Fruit fly (Drosophila melanogaster): Measurements from ENCODE around the gene dl.

The dl gene

DNA sequence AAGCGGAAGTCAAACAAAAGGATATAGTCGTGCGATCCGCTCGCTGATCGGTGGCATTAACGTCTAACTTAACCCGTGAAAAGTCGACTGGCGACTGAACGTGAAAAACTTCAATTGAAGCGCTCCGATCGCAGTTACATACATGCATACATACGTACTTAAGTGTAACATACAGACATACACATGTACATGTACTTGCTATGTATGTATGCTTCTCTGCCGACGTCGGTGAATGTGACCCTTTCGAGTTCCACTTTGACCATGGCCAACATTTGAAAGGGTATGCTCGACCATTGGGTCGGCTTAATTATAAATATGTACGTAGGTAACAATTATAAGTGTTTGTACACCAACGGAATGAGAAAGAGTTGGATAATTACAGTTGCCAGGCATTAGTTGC lies 46.9 kb upstream of the dl start, which contains the start of gene qua:
Gene qua, minus strand, starts transcription at position 101 of the 400 bp plus-strand sequence.
- no peak for TF ChIP-seq sage (GFP tag; optimal IDR thresholded peaks at IDR 0.05)
- TF ChIP-seq Sp1 (GFP tag; optimal IDR thresholded peaks at IDR 0.05): no peak
- TF ChIP-seq psq (GFP tag; optimal IDR thresholded peaks at IDR 0.05): no peak

DNA sequence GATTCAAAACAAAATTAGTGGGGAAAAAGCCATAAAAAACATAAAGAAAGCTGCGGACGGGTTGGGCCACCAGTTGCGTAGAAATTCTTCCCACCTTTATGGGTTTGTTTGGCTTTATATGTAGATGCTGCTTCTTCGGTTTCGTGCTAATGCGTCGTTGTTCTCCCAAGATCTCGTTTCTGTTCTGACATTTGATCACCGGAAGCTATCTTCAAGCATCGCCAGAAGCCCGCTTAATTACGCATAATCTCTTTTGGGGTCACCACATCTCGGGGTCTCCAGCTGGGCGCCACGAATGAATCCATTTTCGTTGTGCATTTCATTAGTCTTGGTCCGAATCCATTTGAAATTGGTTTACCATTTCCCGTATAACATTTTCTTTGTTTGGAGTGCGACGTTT lies 45.6 kb upstream of the dl start:
- no peak for TF ChIP-seq brk (GFP tag; optimal IDR thresholded peaks at IDR 0.05)
- TF ChIP-seq Vsx2 (GFP tag; optimal IDR thresholded peaks at IDR 0.05; ENCODE audit: partially characterized antibody): no peak
- no peak for TF ChIP-seq ey (GFP tag; optimal IDR thresholded peaks at IDR 0.05)
- TF ChIP-seq Myc (optimal IDR thresholded peaks at IDR 0.05): no peak
- TF ChIP-seq Dfd (GFP tag; optimal IDR thresholded peaks at IDR 0.05): no peak
- no peak for TF ChIP-seq sage (GFP tag; optimal IDR thresholded peaks at IDR 0.05)
- TF ChIP-seq Jra (GFP tag; optimal IDR thresholded peaks at IDR 0.05): no peak
- TF ChIP-seq CrebA (GFP tag; optimal IDR thresholded peaks at IDR 0.05; ENCODE audit: borderline replicate concordance): no peak
- no peak for TF ChIP-seq CG9705 (GFP tag; optimal IDR thresholded peaks at IDR 0.05)
- no peak for TF ChIP-seq Mio (GFP tag; optimal IDR thresholded peaks at IDR 0.05)
- no peak for TF ChIP-seq Sp1 (GFP tag; optimal IDR thresholded peaks at IDR 0.05)
- no peak for TF ChIP-seq dsf (GFP tag; optimal IDR thresholded peaks at IDR 0.05; ENCODE audit: borderline replicate concordance)
- no peak for TF ChIP-seq dmrt93B (GFP tag; optimal IDR thresholded peaks at IDR 0.05)
- TF ChIP-seq Hnf4 (GFP tag; optimal IDR thresholded peaks at IDR 0.05): no peak
- TF ChIP-seq tai (GFP tag; optimal IDR thresholded peaks at IDR 0.05): no peak

DNA sequence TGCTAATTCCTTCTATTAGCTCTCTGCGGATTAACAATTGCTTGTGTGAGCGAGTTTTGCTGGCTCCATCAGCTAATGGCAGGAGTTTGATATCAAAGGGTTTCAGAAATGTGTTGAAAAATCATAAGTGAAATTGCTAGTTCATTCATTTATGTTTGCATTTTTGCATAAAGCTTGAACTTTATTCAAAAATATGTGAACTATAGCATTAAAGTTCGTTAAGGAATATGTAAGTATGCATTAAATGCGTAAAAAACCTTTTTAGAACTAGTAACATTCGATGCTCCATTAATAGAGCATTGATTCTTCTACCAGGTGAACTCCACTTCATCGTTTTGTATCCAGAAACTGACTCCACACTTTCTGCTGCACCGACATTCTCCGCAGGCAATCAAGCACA lies 42.5 kb upstream of the dl start:
- TF ChIP-seq ey (GFP tag; optimal IDR thresholded peaks at IDR 0.05) (no peak), h (GFP tag; optimal IDR thresholded peaks at IDR 0.05) (no peak), HLH106 (tag; optimal IDR thresholded peaks at IDR 0.05) (no peak), lola (GFP tag; optimal IDR thresholded peaks at IDR 0.05) (no peak), CG32264 (GFP tag; optimal IDR thresholded peaks at IDR 0.05) (no peak)

DNA sequence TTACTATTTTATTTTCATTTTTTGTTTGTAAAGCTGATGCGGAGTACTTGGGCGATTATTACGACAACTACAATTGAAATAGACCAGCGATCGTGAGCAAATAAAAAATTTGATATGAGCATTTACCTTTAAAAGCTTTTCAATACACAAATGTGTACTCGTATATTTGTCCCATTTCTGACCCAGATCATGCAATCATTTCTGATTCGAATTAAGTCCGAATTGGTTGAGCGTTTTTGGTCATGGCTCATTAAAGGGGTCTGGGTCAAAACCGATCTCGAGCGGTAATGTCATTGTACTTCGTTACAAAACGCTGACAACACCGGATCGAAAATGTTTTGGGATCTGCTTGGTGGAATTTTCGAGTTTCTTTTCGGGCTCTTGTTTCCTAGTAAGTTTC lies 36.1 kb upstream of the dl start, which contains the start of gene CG43220:
Gene CG43220, plus strand, starts transcription at position 301 of the 400 bp plus-strand sequence.
- TF ChIP-seq sage (GFP tag; optimal IDR thresholded peaks at IDR 0.05) (no peak), Dif (GFP tag; optimal IDR thresholded peaks at IDR 0.05; ENCODE audit: partially characterized antibody) (no peak), Hnf4 (GFP tag; optimal IDR thresholded peaks at IDR 0.05) (no peak), sv (GFP tag; optimal IDR thresholded peaks at IDR 0.05) (no peak), jim (GFP tag; optimal IDR thresholded peaks at IDR 0.05) (no peak), Myc (optimal IDR thresholded peaks at IDR 0.05) (no peak)

DNA sequence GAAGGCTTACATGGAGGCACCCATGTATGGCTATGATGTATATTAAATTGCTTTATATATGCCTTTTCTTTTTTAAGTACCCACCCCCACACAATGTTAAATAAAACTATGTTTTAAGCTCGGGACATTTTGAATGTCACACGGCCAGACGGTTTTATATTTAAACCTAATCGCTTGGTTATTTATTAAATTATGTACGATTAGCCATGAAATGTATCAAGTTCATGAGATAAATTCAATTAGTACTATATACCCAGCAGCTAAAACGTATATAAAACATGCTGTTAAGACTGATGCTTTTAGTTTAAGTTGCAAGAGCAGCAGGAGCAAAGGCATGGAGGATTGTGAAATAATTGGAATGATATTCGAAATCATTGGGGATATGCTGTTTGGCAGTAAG lies 35.3 kb upstream of the dl start, which contains the start of the genes CG43221 and CG43645:
Gene CG43221, plus strand, starts transcription at position 301 of the 400 bp plus-strand sequence.
Gene CG43645, plus strand, starts transcription at position 301 of the 400 bp plus-strand sequence.
- TF ChIP-seq woc (GFP tag; optimal IDR thresholded peaks at IDR 0.05): no peak
- no peak for TF ChIP-seq Sp1 (GFP tag; optimal IDR thresholded peaks at IDR 0.05)
- TF ChIP-seq br (GFP tag; optimal IDR thresholded peaks at IDR 0.05): no peak
- TF ChIP-seq rgr (GFP tag; optimal IDR thresholded peaks at IDR 0.05): no peak
- TF ChIP-seq Hr83 (GFP tag; optimal IDR thresholded peaks at IDR 0.05; ENCODE audit: poor library complexity, severe bottlenecking): no peak
- TF ChIP-seq Hr78 (GFP tag; optimal IDR thresholded peaks at IDR 0.05): no peak
- TF ChIP-seq jim (GFP tag; optimal IDR thresholded peaks at IDR 0.05): no peak
- TF ChIP-seq N (GFP tag; optimal IDR thresholded peaks at IDR 0.05): no peak
- no peak for TF ChIP-seq tai (GFP tag; optimal IDR thresholded peaks at IDR 0.05)
- no peak for TF ChIP-seq Hnf4 (GFP tag; optimal IDR thresholded peaks at IDR 0.05)
- no peak for TF ChIP-seq Mio (GFP tag; optimal IDR thresholded peaks at IDR 0.05)
- no peak for TF ChIP-seq sv (GFP tag; optimal IDR thresholded peaks at IDR 0.05)
- TF ChIP-seq CG9705 (GFP tag; optimal IDR thresholded peaks at IDR 0.05): no peak
- no peak for TF ChIP-seq Abd-B (GFP tag; optimal IDR thresholded peaks at IDR 0.05)
- no peak for TF ChIP-seq GATAd (GFP tag; optimal IDR thresholded peaks at IDR 0.05)
- no peak for TF ChIP-seq lola (GFP tag; optimal IDR thresholded peaks at IDR 0.05)
- no peak for TF ChIP-seq Dfd (GFP tag; optimal IDR thresholded peaks at IDR 0.05)
- TF ChIP-seq Dif (GFP tag; optimal IDR thresholded peaks at IDR 0.05; ENCODE audit: partially characterized antibody): no peak
- no peak for TF ChIP-seq brk (GFP tag; optimal IDR thresholded peaks at IDR 0.05)
- no peak for TF ChIP-seq dsf (GFP tag; optimal IDR thresholded peaks at IDR 0.05; ENCODE audit: borderline replicate concordance)
